Fruit fly (Drosophila melanogaster) whole organism, prepupa: Measurements from ENCODE around the gene CG42693.
A peak's percentile ranks its signal among the peaks of the same experiment; 100 is the strongest.

Experiments used
- Blimp-1 ChIP-seq: fragments of 200-800 bp; sonication (Bioruptor generic); optimal IDR thresholded peaks from 3 replicates; lab custom pipeline; 2017; ENCODE audit warnings: missing biosample characterization, missing genetic modification characterization, mild to moderate bottlenecking, moderate library complexity, missing genetic modification reagents
- CG10669 ChIP-seq: fragments of 200-800 bp; sonication (Bioruptor generic); optimal IDR thresholded peaks from 3 replicates; lab custom pipeline; 2018; ENCODE audit warnings: missing biosample characterization, mild to moderate bottlenecking, missing genetic modification characterization, moderate library complexity
- CG11294 ChIP-seq: fragments of 200-800 bp; sonication (Bioruptor generic); IDR thresholded peaks from 2 replicates; pipeline ENCODE4 v1.3.6; 2022; ENCODE audit warnings: missing biosample characterization, missing genetic modification characterization
- CG11902 ChIP-seq: fragments of 200-800 bp; sonication (Bioruptor generic); optimal IDR thresholded peaks from 3 replicates; lab custom pipeline; 2016; ENCODE audit warnings: missing biosample characterization, missing genetic modification characterization
- CG15336 ChIP-seq: fragments of 200-800 bp; sonication (Bioruptor generic); IDR thresholded peaks from 2 replicates; pipeline ENCODE4 v1.3.6; 2022; ENCODE audit warnings: missing biosample characterization, missing genetic modification characterization
- CG1621 ChIP-seq: fragments of 200-800 bp; sonication (Bioruptor generic); optimal IDR thresholded peaks from 3 replicates; lab custom pipeline; 2018; ENCODE audit warnings: missing biosample characterization, mild to moderate bottlenecking, missing genetic modification characterization
- CG16779 ChIP-seq: fragments of 200-800 bp; sonication (Bioruptor generic); optimal IDR thresholded peaks from 3 replicates; lab custom pipeline; 2017; ENCODE audit warnings: missing biosample characterization, mild to moderate bottlenecking, missing genetic modification characterization
- CG31627 ChIP-seq: fragments of 200-800 bp; sonication (Bioruptor generic); optimal IDR thresholded peaks from 3 replicates; lab custom pipeline; 2016; ENCODE audit warnings: missing biosample characterization, missing genetic modification characterization
- CG32006 ChIP-seq: fragments of 200-800 bp; sonication (Bioruptor generic); optimal IDR thresholded peaks from 3 replicates; lab custom pipeline; 2017; ENCODE audit warnings: missing biosample characterization, mild to moderate bottlenecking, missing genetic modification characterization
- CG3919 ChIP-seq: fragments of 200-800 bp; sonication (Bioruptor generic); optimal IDR thresholded peaks from 3 replicates; lab custom pipeline; 2016; ENCODE audit warnings: missing biosample characterization, missing genetic modification characterization
- CG4318 ChIP-seq: fragments of 200-800 bp; sonication (Bioruptor generic); optimal IDR thresholded peaks from 3 replicates; lab custom pipeline; 2017; ENCODE audit warnings: missing biosample characterization, mild to moderate bottlenecking, missing genetic modification characterization
- CG6276 ChIP-seq: fragments of 200-800 bp; sonication (Bioruptor generic); optimal IDR thresholded peaks from 2 replicates; lab custom pipeline; 2017; ENCODE audit warnings: missing biosample characterization, mild to moderate bottlenecking, missing genetic modification characterization
- CG6792 ChIP-seq: fragments of 200-800 bp; sonication (Bioruptor generic); optimal IDR thresholded peaks from 3 replicates; lab custom pipeline; 2016; ENCODE audit warnings: missing biosample characterization, missing genetic modification characterization
- CG6808 ChIP-seq: fragments of 200-800 bp; sonication (Bioruptor generic); optimal IDR thresholded peaks from 3 replicates; lab custom pipeline; 2017; ENCODE audit warnings: missing biosample characterization, missing genetic modification characterization, mild to moderate bottlenecking, moderate library complexity, missing genetic modification reagents
- CG6854 ChIP-seq: fragments of 200-800 bp; sonication (Bioruptor generic); optimal IDR thresholded peaks from 2 replicates; lab custom pipeline; 2017; ENCODE audit warnings: missing biosample characterization, mild to moderate bottlenecking, missing genetic modification characterization
- CG8119 ChIP-seq: fragments of 200-800 bp; sonication (Bioruptor generic); IDR thresholded peaks from 3 replicates; pipeline ENCODE4 v1.3.6; 2022; ENCODE audit warnings: missing biosample characterization, missing genetic modification characterization
- CG8319 ChIP-seq: fragments of 200-800 bp; sonication (Bioruptor generic); optimal IDR thresholded peaks from 3 replicates; lab custom pipeline; 2016; ENCODE audit warnings: missing biosample characterization, missing genetic modification characterization
- CG8632 ChIP-seq: fragments of 200-800 bp; sonication (Bioruptor generic); optimal IDR thresholded peaks from 3 replicates; lab custom pipeline; 2016; ENCODE audit warnings: missing biosample characterization, missing genetic modification characterization
- Eip75B ChIP-seq: fragments of 200-800 bp; sonication (Bioruptor generic); optimal IDR thresholded peaks from 3 replicates; lab custom pipeline; 2016; ENCODE audit warnings: missing biosample characterization, missing genetic modification characterization
- Eip93F ChIP-seq: fragments of 200-800 bp; sonication (Bioruptor generic); optimal IDR thresholded peaks from 2 replicates; lab custom pipeline; 2016; ENCODE audit warnings: missing biosample characterization, mild to moderate bottlenecking, missing genetic modification characterization
- Ets21C ChIP-seq: fragments of 200-800 bp; sonication (Bioruptor generic); optimal IDR thresholded peaks from 3 replicates; lab custom pipeline; 2016; ENCODE audit warnings: missing biosample characterization, missing genetic modification characterization
- Ets96B ChIP-seq: fragments of 200-800 bp; optimal IDR thresholded peaks from 2 replicates; lab custom pipeline; 2019; ENCODE audit warnings: missing biosample characterization, mild to moderate bottlenecking, missing genetic modification characterization, moderate library complexity
- Gug ChIP-seq: fragments of 200-800 bp; sonication (Bioruptor generic); IDR thresholded peaks from 2 replicates; pipeline ENCODE4 v1.3.6; 2022; ENCODE audit warnings: missing biosample characterization, missing genetic modification characterization
- Hr39 ChIP-seq: fragments of 200-800 bp; sonication (Bioruptor generic); optimal IDR thresholded peaks from 2 replicates; lab custom pipeline; 2016; ENCODE audit warnings: missing biosample characterization, missing genetic modification characterization
- Hr4 ChIP-seq: fragments of 200-800 bp; sonication (Bioruptor generic); optimal IDR thresholded peaks from 3 replicates; lab custom pipeline; 2016; ENCODE audit warnings: missing biosample characterization, missing genetic modification characterization
- Lpt ChIP-seq: fragments of 200-800 bp; sonication (Bioruptor generic); optimal IDR thresholded peaks from 3 replicates; lab custom pipeline; 2016; ENCODE audit warnings: missing biosample characterization, missing genetic modification characterization
- OdsH ChIP-seq: fragments of 200-800 bp; sonication (Bioruptor generic); optimal IDR thresholded peaks from 3 replicates; lab custom pipeline; 2016; ENCODE audit warnings: missing biosample characterization, missing genetic modification characterization
- Smox ChIP-seq: fragments of 200-800 bp; sonication (Bioruptor generic); optimal IDR thresholded peaks from 3 replicates; lab custom pipeline; 2016; ENCODE audit warnings: missing biosample characterization, missing genetic modification characterization
- Sox15 ChIP-seq: fragments of 200-800 bp; sonication (Bioruptor generic); optimal IDR thresholded peaks from 3 replicates; lab custom pipeline; 2016; ENCODE audit warnings: missing biosample characterization, missing genetic modification characterization
- achi ChIP-seq: fragments of 200-800 bp; sonication (Bioruptor generic); optimal IDR thresholded peaks from 3 replicates; lab custom pipeline; 2016; ENCODE audit warnings: missing biosample characterization, missing genetic modification characterization
- acj6 ChIP-seq: fragments of 200-800 bp; sonication (Bioruptor generic); optimal IDR thresholded peaks from 3 replicates; lab custom pipeline; 2016; ENCODE audit warnings: missing biosample characterization, missing genetic modification characterization
- cyc ChIP-seq: fragments of 200-800 bp; sonication (Bioruptor generic); optimal IDR thresholded peaks from 3 replicates; lab custom pipeline; 2016; ENCODE audit warnings: missing biosample characterization, missing genetic modification characterization
- dsx ChIP-seq: fragments of 200-800 bp; optimal IDR thresholded peaks from 3 replicates; lab custom pipeline; 2019; ENCODE audit warnings: missing biosample characterization, mild to moderate bottlenecking, missing genetic modification characterization, moderate library complexity; ENCODE audit not compliant: poor library complexity, severe bottlenecking
- eg ChIP-seq: fragments of 200-800 bp; sonication (Bioruptor generic); IDR thresholded peaks from 3 replicates; pipeline ENCODE4 v1.3.6; 2022; ENCODE audit warnings: missing biosample characterization, missing genetic modification characterization
- esn ChIP-seq: fragments of 200-800 bp; sonication (Bioruptor generic); optimal IDR thresholded peaks from 2 replicates; lab custom pipeline; 2016; ENCODE audit warnings: missing biosample characterization, mild to moderate bottlenecking, missing genetic modification characterization, moderate library complexity
- fd59A ChIP-seq: fragments of 200-800 bp; sonication (Bioruptor generic); optimal IDR thresholded peaks from 2 replicates; lab custom pipeline; 2017; ENCODE audit warnings: missing biosample characterization, mild to moderate bottlenecking, missing genetic modification characterization, missing genetic modification reagents
- fd85E ChIP-seq: fragments of 200-800 bp; sonication (Bioruptor generic); optimal IDR thresholded peaks from 3 replicates; lab custom pipeline; 2016; ENCODE audit warnings: missing biosample characterization, missing genetic modification characterization
- net ChIP-seq: fragments of 200-800 bp; sonication (Bioruptor generic); optimal IDR thresholded peaks from 3 replicates; lab custom pipeline; 2016; ENCODE audit warnings: missing biosample characterization, missing genetic modification characterization
- pdm3 ChIP-seq: fragments of 200-800 bp; sonication (Bioruptor generic); optimal IDR thresholded peaks from 3 replicates; lab custom pipeline; 2016; ENCODE audit warnings: missing biosample characterization, missing genetic modification characterization
- salr ChIP-seq, 2 experiments: fragments of 200-800 bp; sonication (Bioruptor generic); optimal IDR thresholded peaks; 3 replicates each; lab custom pipeline; 2016 to 2018; ENCODE audit warnings: missing biosample characterization in 2 of 2, missing genetic modification characterization in 2 of 2, mild to moderate bottlenecking in 1 of 2
- spab ChIP-seq: fragments of 200-800 bp; sonication (Bioruptor generic); optimal IDR thresholded peaks from 2 replicates; lab custom pipeline; 2017; ENCODE audit warnings: missing biosample characterization, mild to moderate bottlenecking, missing genetic modification characterization, missing genetic modification reagents
- ss ChIP-seq, 2 experiments: fragments of 200-800 bp; sonication (Bioruptor generic); optimal IDR thresholded peaks; 2 replicates in 1 of 2; 3 replicates in 1 of 2; lab custom pipeline; 2017 to 2018; ENCODE audit warnings: mild to moderate bottlenecking in 2 of 2, missing biosample characterization in 2 of 2, missing genetic modification characterization in 2 of 2, moderate library complexity in 1 of 2
- svp ChIP-seq: fragments of 200-800 bp; sonication (Bioruptor generic); peaks from one replicate; lab custom pipeline; 2016; ENCODE audit warnings: missing biosample characterization, missing genetic modification characterization
- vri ChIP-seq: fragments of 200-800 bp; sonication (Bioruptor generic); optimal IDR thresholded peaks from 3 replicates; lab custom pipeline; 2016; ENCODE audit warnings: missing biosample characterization, mild to moderate bottlenecking, missing genetic modification characterization

The CG42693 gene

DNA sequence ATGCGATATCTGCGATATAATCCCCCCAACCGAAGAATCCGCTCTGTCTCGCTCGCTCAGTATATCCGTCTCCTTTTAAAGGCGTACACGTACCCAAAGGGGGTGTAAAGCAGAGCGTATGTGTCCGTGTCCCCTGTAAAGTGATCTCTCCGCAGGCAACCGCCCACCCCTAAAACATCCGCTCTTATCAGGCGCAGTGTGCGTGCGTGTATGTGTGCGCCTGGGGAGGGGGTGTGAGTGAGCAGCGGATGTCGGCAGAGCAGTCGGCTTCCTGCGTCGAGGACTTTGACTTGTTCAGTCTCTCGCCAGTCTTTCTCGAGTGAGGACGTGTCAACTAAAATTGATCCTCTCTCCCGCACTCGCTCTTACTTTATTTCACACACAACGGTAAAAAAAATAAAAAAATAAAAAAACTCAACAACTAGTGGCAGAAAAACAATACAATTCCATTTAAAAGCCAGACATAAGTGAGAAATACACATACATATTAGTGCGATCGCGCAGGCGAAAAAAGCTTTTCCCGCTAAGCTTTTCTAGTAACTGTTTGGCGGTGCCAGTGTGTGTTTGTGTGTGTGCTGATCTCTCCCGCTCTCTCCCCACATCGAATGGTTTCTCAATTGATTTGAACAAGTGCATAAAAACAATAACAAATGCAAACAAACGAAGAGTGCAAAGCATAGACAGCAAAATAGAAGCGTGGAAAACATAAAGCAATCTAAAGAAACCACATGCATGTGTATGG is 17.5 kb upstream of the CG42693 start (continued):
- TF ChIP-seq eg (GFP tag; lab: Robert Waterston, UW) (no peak; the same call in 2 of the 3 replicates), CG8119 (GFP tag; lab: Robert Waterston, UW) (peak; percentile 45; the same call in 1 of the 3 replicates), CG8632 (no peak), CG1621 (peak; percentile 84), Ets96B (tag; lab: Kevin White, UChicago) (no peak), CG31627 (GFP tag; lab: Kevin White, UChicago) (no peak), spab (GFP tag; lab: Kevin White, UChicago) (peak; percentile 46), acj6 (GFP tag; lab: Kevin White, UChicago) (no peak), CG6276 (GFP tag; lab: Kevin White, UChicago) (no peak), cyc (GFP tag; lab: Kevin White, UChicago) (no peak), CG32006 (GFP tag; lab: Kevin White, UChicago) (no peak), CG6854 (peak; percentile 91), net (GFP tag; lab: Kevin White, UChicago) (no peak), Lpt (GFP tag; lab: Kevin White, UChicago) (no peak), Ets21C (GFP tag; lab: Kevin White, UChicago) (no peak), Blimp-1 (GFP tag; lab: Kevin White, UChicago) (peak; percentile 29), Eip75B (GFP tag; lab: Kevin White, UChicago) (peak; percentile 9), CG3919 (no peak), OdsH (GFP tag; lab: Kevin White, UChicago) (no peak), Hr39 (GFP tag; lab: Kevin White, UChicago) (no peak), CG8319 (GFP tag; lab: Kevin White, UChicago) (no peak)

DNA sequence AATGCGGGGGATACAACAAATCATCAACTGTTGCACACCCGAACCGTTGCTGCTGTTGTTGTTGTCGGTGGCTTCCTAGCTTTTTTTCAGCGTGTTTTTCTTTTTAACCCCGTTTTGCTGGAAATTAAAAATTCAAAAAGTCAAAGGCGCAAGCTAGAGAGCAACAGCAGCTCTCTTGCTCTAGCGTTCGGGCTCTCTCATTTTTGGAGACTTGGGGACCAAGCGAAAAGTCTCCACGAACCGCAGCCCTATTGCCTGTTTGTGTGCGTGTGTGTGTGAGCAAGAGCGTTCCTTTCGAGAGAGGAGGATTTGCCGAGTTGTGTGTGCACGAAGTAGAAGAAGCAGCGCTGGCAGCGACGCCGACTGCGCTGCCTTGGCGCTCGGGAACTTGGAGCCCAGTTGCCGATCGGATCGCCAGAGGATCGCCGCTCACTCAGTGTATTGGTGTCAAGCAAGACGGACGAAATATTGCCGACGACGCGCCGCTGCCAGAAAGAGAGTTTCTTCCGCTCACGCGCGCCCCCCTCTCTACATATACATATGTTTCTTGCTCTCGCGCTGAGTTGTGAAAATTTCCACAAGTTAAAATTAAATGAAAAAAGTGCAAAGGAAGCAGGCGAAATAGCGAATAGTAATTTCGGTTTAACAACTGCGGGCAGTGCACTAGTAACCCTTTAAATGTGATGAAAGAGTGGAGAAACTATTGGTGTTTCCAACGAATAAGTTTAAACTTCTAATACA is 16.6 kb upstream of the CG42693 start:
- TF ChIP-seq pdm3 (GFP tag; lab: Kevin White, UChicago) (no peak), CG31627 (GFP tag; lab: Kevin White, UChicago) (no peak), CG8632 (no peak), Smox (GFP tag; lab: Kevin White, UChicago) (no peak), ss (GFP tag; optimal IDR thresholded peaks at IDR 0.05; lab: Kevin White, UChicago) (no peak), spab (GFP tag; lab: Kevin White, UChicago) (no peak), CG6276 (GFP tag; lab: Kevin White, UChicago) (no peak), net (GFP tag; lab: Kevin White, UChicago) (peak; percentile 57), Sox15 (GFP tag; lab: Kevin White, UChicago) (peak; percentile 21), CG6854 (peak; percentile 64), CG1621 (no peak), CG4318 (GFP tag; lab: Kevin White, UChicago) (no peak), CG8119 (GFP tag; lab: Robert Waterston, UW) (peak; percentile 57; the same call in 2 of the 3 replicates), eg (GFP tag; lab: Robert Waterston, UW) (peak; percentile 41; the same call in 1 of the 3 replicates), CG3919 (peak; percentile 42), CG6808 (GFP tag; lab: Kevin White, UChicago) (peak; percentile 40), CG6792 (GFP tag; lab: Kevin White, UChicago) (no peak), CG11294 (GFP tag; lab: Robert Waterston, UW) (no peak), cyc (GFP tag; lab: Kevin White, UChicago) (no peak), CG10669 (GFP tag; lab: Kevin White, UChicago) (no peak), Ets96B (tag; lab: Kevin White, UChicago) (no peak), Hr4 (GFP tag; lab: Kevin White, UChicago) (no peak), Hr39 (GFP tag; lab: Kevin White, UChicago) (no peak), esn (GFP tag; lab: Kevin White, UChicago) (peak; percentile 27), CG32006 (GFP tag; lab: Kevin White, UChicago) (no peak), fd59A (peak; percentile 22), CG8319 (GFP tag; lab: Kevin White, UChicago) (no peak), CG16779 (tag; lab: Kevin White, UChicago) (peak; percentile 48), svp (GFP tag; lab: Kevin White, UChicago) (peak; percentile 85), Eip93F (GFP tag; lab: Kevin White, UChicago) (no peak), CG11902 (GFP tag; lab: Kevin White, UChicago) (no peak), achi (GFP tag; lab: Kevin White, UChicago) (no peak), CG15336 (peak; percentile 4; the same call in 1 of the 2 replicates), dsx (GFP tag; lab: Kevin White, UChicago) (no peak), vri (GFP tag; lab: Kevin White, UChicago) (peak; percentile 71), Gug (no peak), salr (GFP tag; optimal IDR thresholded peaks at IDR 0.05; lab: Kevin White, UChicago) (no peak), Ets21C (GFP tag; lab: Kevin White, UChicago) (no peak), fd85E (GFP tag; lab: Kevin White, UChicago) (peak; percentile 30)
